Worm (Caenorhabditis elegans): Measurements from ENCODE around the gene cpna-1.

ce11 chrII:4256541-4257001, 70.1 kb downstream of the cpna-1 start, which contains the start of gene C16A11.7:
- TF ChIP-seq ceh-82 (tag; optimal IDR thresholded peaks at IDR 0.05): no peak
- TF ChIP-seq aly-2 (tag; optimal IDR thresholded peaks at IDR 0.05): no peak
- TF ChIP-seq nhr-237 (tag; optimal IDR thresholded peaks at IDR 0.05): no peak
- TF ChIP-seq ztf-4 (tag; optimal IDR thresholded peaks at IDR 0.05): no peak
- TF ChIP-seq nhr-12 (tag; optimal IDR thresholded peaks at IDR 0.05): no peak
- no peak for TF ChIP-seq zag-1 (tag; optimal IDR thresholded peaks at IDR 0.05)
- TF ChIP-seq ZK546.5 (tag; optimal IDR thresholded peaks at IDR 0.05): no peak
- no peak for TF ChIP-seq snpc-4 (tag; optimal IDR thresholded peaks at IDR 0.05)
